Worm (Caenorhabditis elegans) whole organism, late embryonic: Measurements from ENCODE around the gene F02E11.3.

Source experiments
- ahr-1 ChIP-seq: sonication (generic microtip); optimal IDR thresholded peaks from 2 replicates; lab custom pipeline; 2016; ENCODE audit warnings: missing genetic modification characterization, missing compliant biosample characterization
- ama-1 ChIP-seq: fragments of 150-350 bp; optimal IDR thresholded peaks from 2 replicates; lab custom pipeline; 2014
- ceh-22 ChIP-seq: sonication (generic microtip); optimal IDR thresholded peaks from 2 replicates; lab custom pipeline; 2017; ENCODE audit warnings: missing biosample characterization, missing genetic modification characterization
- ets-4 ChIP-seq: sonication (generic microtip); optimal IDR thresholded peaks from 2 replicates; lab custom pipeline; 2016; ENCODE audit warnings: missing genetic modification characterization, missing compliant biosample characterization
- fkh-10 ChIP-seq: fragments of 150-350 bp; optimal IDR thresholded peaks from 2 replicates; lab custom pipeline; 2014; ENCODE audit warnings: missing biosample characterization, missing genetic modification reagents, missing genetic modification characterization
- fkh-6 ChIP-seq: sonication (generic microtip); optimal IDR thresholded peaks from 2 replicates; lab custom pipeline; 2016; ENCODE audit warnings: missing genetic modification characterization, missing compliant biosample characterization
- hlh-6 ChIP-seq: sonication (generic microtip); optimal IDR thresholded peaks from 2 replicates; lab custom pipeline; 2016; ENCODE audit warnings: missing genotype, missing genetic modification characterization, missing compliant biosample characterization
- mec-3 ChIP-seq: sonication (generic microtip); optimal IDR thresholded peaks from 2 replicates; lab custom pipeline; 2016; ENCODE audit warnings: borderline replicate concordance, missing genetic modification characterization, missing compliant biosample characterization
- nhr-11 ChIP-seq: fragments of 150-350 bp; optimal IDR thresholded peaks from 2 replicates; lab custom pipeline; 2014; ENCODE audit warnings: missing biosample characterization, missing genetic modification characterization
- pha-4 ChIP-seq: fragments of 150-350 bp; optimal IDR thresholded peaks from 2 replicates; lab custom pipeline; 2018; ENCODE audit warnings: missing biosample characterization, missing genetic modification reagents, missing genetic modification characterization
- ref-2 ChIP-seq: sonication (generic microtip); optimal IDR thresholded peaks from 2 replicates; lab custom pipeline; 2016; ENCODE audit warnings: missing genetic modification characterization, missing compliant biosample characterization
- sdc-2 ChIP-seq: sonication (generic microtip); optimal IDR thresholded peaks from 2 replicates; lab custom pipeline; 2016; ENCODE audit warnings: missing genotype, missing genetic modification characterization, missing compliant biosample characterization
- tbx-2 ChIP-seq: sonication (generic microtip); optimal IDR thresholded peaks from 2 replicates; lab custom pipeline; 2016; ENCODE audit warnings: missing genetic modification characterization, missing compliant biosample characterization

- TF ChIP-seq tbx-2 (tag; lab: Kevin White, UChicago): no peak
- no peak for TF ChIP-seq nhr-11 (tag; lab: Kevin White, UChicago)
- no peak for TF ChIP-seq ahr-1 (tag; lab: Kevin White, UChicago)
- no peak for TF ChIP-seq fkh-6 (tag; lab: Kevin White, UChicago)
- TF ChIP-seq ref-2: no peak
- TF ChIP-seq ets-4: no peak
- TF ChIP-seq ceh-22: no peak
- TF ChIP-seq hlh-6: no peak
- TF ChIP-seq sdc-2 (tag; lab: Kevin White, UChicago): no peak
- no peak for TF ChIP-seq fkh-10 (GFP tag; lab: Kevin White, UChicago)
- no peak for TF ChIP-seq mec-3 (tag; lab: Kevin White, UChicago)
- TF ChIP-seq ama-1 (lab: Kevin White, UChicago): no peak
- TF ChIP-seq pha-4 (tag; lab: Kevin White, UChicago): no peak
These were observed 26.6 kb downstream of the F02E11.3 start, which contains the start of the genes fbxc-50 and C17F4.2 for ce11 chrII:3248043-3248718.
